Worm (Caenorhabditis elegans) whole organism, L4 larva: ENCODE results near the gene F13B6.2.

Experiments used
- aly-2 ChIP-seq: sonication (generic microtip); optimal IDR thresholded peaks from 2 replicates; lab custom pipeline; 2018; ENCODE audit warnings: missing biosample characterization, missing genetic modification characterization
- attf-4 ChIP-seq: sonication (generic microtip); optimal IDR thresholded peaks from 3 replicates; lab custom pipeline; 2017; ENCODE audit warnings: missing biosample characterization, missing genetic modification characterization
- ceh-82 ChIP-seq: sonication (generic microtip); optimal IDR thresholded peaks from 2 replicates; lab custom pipeline; 2017; ENCODE audit warnings: missing biosample characterization, missing genetic modification characterization
- ctbp-1 ChIP-seq: fragments of 200-800 bp; sonication (Bioruptor generic); IDR thresholded peaks from 2 replicates; pipeline ENCODE4 v1.3.6; 2022; ENCODE audit warnings: missing genetic modification reagents, missing genetic modification characterization, missing compliant biosample characterization
- daf-8 ChIP-seq: fragments of 200-800 bp; sonication (Bioruptor generic); IDR thresholded peaks from 2 replicates; pipeline ENCODE4 v1.3.6; 2022; ENCODE audit warnings: missing genetic modification characterization, missing compliant biosample characterization
- dve-1 ChIP-seq: sonication (generic microtip); optimal IDR thresholded peaks from 2 replicates; lab custom pipeline; 2017; ENCODE audit warnings: antibody characterized with exemption, mild to moderate bottlenecking, missing genetic modification characterization, missing compliant biosample characterization; ENCODE audit not compliant: insufficient read depth
- lsy-2 ChIP-seq, 2 experiments: fragments of 150-350 bp in 1 of 2; sonication (generic microtip) in 1 of 2; optimal IDR thresholded peaks; 2 replicates each; lab custom pipeline; 2014 to 2017; ENCODE audit warnings: missing biosample characterization in 2 of 2, missing genetic modification characterization in 2 of 2
- nhr-102 ChIP-seq: sonication (generic microtip); optimal IDR thresholded peaks from 2 replicates; lab custom pipeline; 2016; ENCODE audit warnings: mild to moderate bottlenecking, missing genetic modification characterization, moderate library complexity, missing compliant biosample characterization
- nhr-237 ChIP-seq: sonication (generic microtip); optimal IDR thresholded peaks from 2 replicates; lab custom pipeline; 2017; ENCODE audit warnings: missing biosample characterization, missing genetic modification characterization
- pqm-1 ChIP-seq: sonication (generic microtip); optimal IDR thresholded peaks from 2 replicates; lab custom pipeline; 2017; ENCODE audit warnings: missing biosample characterization, missing genetic modification characterization
- set-16 ChIP-seq: fragments of 200-800 bp; sonication (Bioruptor generic); IDR thresholded peaks from 2 replicates; pipeline ENCODE4 v1.3.6; 2022; ENCODE audit warnings: missing genetic modification reagents, missing genetic modification characterization, missing compliant biosample characterization
- unc-39 ChIP-seq: sonication (generic microtip); optimal IDR thresholded peaks from 2 replicates; lab custom pipeline; 2017; ENCODE audit warnings: missing biosample characterization, missing genetic modification characterization

- TF ChIP-seq nhr-102, result no peak
- no peak for TF ChIP-seq attf-4 (tag; lab: Kevin White, UChicago)
- TF ChIP-seq unc-39, result no peak
- no peak for TF ChIP-seq lsy-2 (tag; optimal IDR thresholded peaks at IDR 0.05; lab: Kevin White, UChicago)
- TF ChIP-seq daf-8 (GFP tag; lab: Robert Waterston, UW), result no peak
- no peak for TF ChIP-seq set-16
- no peak for TF ChIP-seq ctbp-1
- no peak for TF ChIP-seq pqm-1 (tag; lab: Kevin White, UChicago)
- TF ChIP-seq aly-2, result no peak
- no peak for TF ChIP-seq ceh-82 (tag; lab: Kevin White, UChicago)
- TF ChIP-seq dve-1 (tag; lab: Kevin White, UChicago), result no peak
- TF ChIP-seq nhr-237 (tag; lab: Kevin White, UChicago), result no peak
Measured at ce11 chrIV:7413573-7413972, 46.6 kb downstream of the F13B6.2 start.
